Worm (Caenorhabditis elegans) whole organism, young adult: Measurements from ENCODE around the gene unc-103.

Experiments
- F33H1.4 ChIP-seq: fragments of 200-800 bp; sonication (Bioruptor generic); IDR thresholded peaks from 2 replicates; pipeline ENCODE4 v1.3.6; 2022; ENCODE audit warnings: missing genetic modification reagents, missing genetic modification characterization, missing compliant biosample characterization
- Y56A3A.18 ChIP-seq: fragments of 200-800 bp; sonication (Bioruptor generic); IDR thresholded peaks from 2 replicates; pipeline ENCODE4 v1.3.6; 2022; ENCODE audit warnings: missing genetic modification reagents, missing genetic modification characterization, missing compliant biosample characterization
- Y95B8A.8 ChIP-seq: fragments of 200-800 bp; sonication (Bioruptor generic); IDR thresholded peaks from 2 replicates; pipeline ENCODE4 v1.3.6; 2022; ENCODE audit warnings: missing genetic modification reagents, missing genetic modification characterization, missing compliant biosample characterization
- dox-1 ChIP-seq: fragments of 200-800 bp; sonication (Bioruptor generic); IDR thresholded peaks from 2 replicates; pipeline ENCODE4 v1.3.6; 2022; ENCODE audit warnings: missing genetic modification reagents, missing genetic modification characterization, missing compliant biosample characterization
- madf-6 ChIP-seq: fragments of 200-800 bp; sonication (Bioruptor generic); IDR thresholded peaks from 2 replicates; pipeline ENCODE4 v1.3.6; 2022; ENCODE audit warnings: missing genetic modification reagents, missing genetic modification characterization, missing compliant biosample characterization
- rec-8 ChIP-seq, 2 experiments: sonication (generic microtip); optimal IDR thresholded peaks; 2 replicates each; lab custom pipeline; 2016; ENCODE audit warnings: mild to moderate bottlenecking in 2 of 2, missing genetic modification characterization in 2 of 2, missing genetic modification reagents in 2 of 2, missing genotype in 2 of 2, missing biosample characterization in 1 of 2, missing compliant biosample characterization in 1 of 2, moderate library complexity in 1 of 2
- repo-1 ChIP-seq: sonication (generic microtip); optimal IDR thresholded peaks from 2 replicates; lab custom pipeline; 2017; ENCODE audit warnings: mild to moderate bottlenecking, missing genetic modification characterization, missing compliant biosample characterization
- snpc-1.3 ChIP-seq: sonication (generic microtip); optimal IDR thresholded peaks from 2 replicates; lab custom pipeline; 2017; ENCODE audit warnings: missing genetic modification characterization, mild to moderate bottlenecking, missing compliant biosample characterization, antibody characterized with exemption, moderate library complexity, missing genotype, missing genetic modification reagents; ENCODE audit not compliant: insufficient read depth
- tbp1 ChIP-seq: fragments of 200-800 bp; sonication (Bioruptor generic); optimal IDR thresholded peaks from 2 replicates; lab custom pipeline; 2018; ENCODE audit warnings: mild to moderate bottlenecking, missing genetic modification characterization, missing compliant biosample characterization
- unc-62 ChIP-seq: fragments of 150-350 bp; optimal IDR thresholded peaks from 2 replicates; lab custom pipeline; 2014; ENCODE audit warnings: missing biosample characterization, missing genetic modification reagents, missing genetic modification characterization

DNA sequence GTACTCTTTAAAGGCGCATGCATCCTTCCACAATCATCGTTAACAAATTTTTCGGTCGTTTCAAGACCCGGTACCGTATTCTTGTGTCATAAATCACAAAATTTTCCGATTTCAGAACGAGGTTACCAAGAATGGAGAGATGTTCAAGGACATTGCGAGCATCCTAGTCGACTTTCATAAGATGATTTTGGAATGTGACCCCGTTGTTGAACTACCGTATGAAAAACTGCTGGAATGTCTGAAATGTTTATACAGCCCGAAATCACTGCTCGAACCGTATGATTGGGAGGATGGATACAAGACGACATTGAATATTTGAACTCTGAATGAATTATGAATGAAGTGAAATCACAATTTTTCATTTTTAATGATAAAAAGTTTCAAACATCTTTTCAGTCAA, 22.2 kb upstream of the unc-103 start:
- no peak for TF ChIP-seq unc-62 (GFP tag; lab: Kevin White, UChicago)
- TF ChIP-seq Y95B8A.8 (GFP tag; lab: Robert Waterston, UW) = no peak
- no peak for TF ChIP-seq dox-1 (GFP tag; lab: Robert Waterston, UW)
- TF ChIP-seq tbp1 (GFP tag; lab: Kevin White, UChicago) = no peak
- no peak for TF ChIP-seq Y56A3A.18 (GFP tag; lab: Robert Waterston, UW)
- no peak for TF ChIP-seq snpc-1.3
- TF ChIP-seq madf-6 (GFP tag; lab: Robert Waterston, UW) = peak; percentile 58; the same call in 1 of the 2 replicates
- no peak for TF ChIP-seq repo-1
- TF ChIP-seq rec-8 (tag; optimal IDR thresholded peaks at IDR 0.05; lab: Kevin White, UChicago) = no peak
- TF ChIP-seq F33H1.4 (GFP tag; lab: Robert Waterston, UW) = peak; percentile 15; the same call in 1 of the 2 replicates
